Worm (Caenorhabditis elegans) whole organism, L3 larva: ENCODE measurements around the gene math-14.

Experiments
- R02D3.7 ChIP-seq: fragments of 150-350 bp; optimal IDR thresholded peaks from 2 replicates; lab custom pipeline; 2014; ENCODE audit warnings: missing biosample characterization, missing genetic modification characterization
- aly-2 ChIP-seq: fragments of 150-350 bp; optimal IDR thresholded peaks from 2 replicates; lab custom pipeline; 2014; ENCODE audit warnings: missing biosample characterization, missing genetic modification characterization
- ama-1 ChIP-seq: fragments of 150-350 bp; optimal IDR thresholded peaks from 2 replicates; lab custom pipeline; 2018
- ceh-82 ChIP-seq: fragments of 150-350 bp; optimal IDR thresholded peaks from 2 replicates; lab custom pipeline; 2014; ENCODE audit warnings: missing biosample characterization, missing genetic modification characterization
- fos-1 ChIP-seq: fragments of 150-350 bp; optimal IDR thresholded peaks from 2 replicates; lab custom pipeline; 2014; ENCODE audit warnings: missing biosample characterization, missing genetic modification characterization
- lin-15B ChIP-seq: fragments of 150-350 bp; optimal IDR thresholded peaks from 2 replicates; lab custom pipeline; 2014; ENCODE audit warnings: missing biosample characterization, missing genetic modification characterization
- nhr-11 ChIP-seq: fragments of 150-350 bp; optimal IDR thresholded peaks from 2 replicates; lab custom pipeline; 2014; ENCODE audit warnings: missing biosample characterization, missing genetic modification characterization

DNA sequence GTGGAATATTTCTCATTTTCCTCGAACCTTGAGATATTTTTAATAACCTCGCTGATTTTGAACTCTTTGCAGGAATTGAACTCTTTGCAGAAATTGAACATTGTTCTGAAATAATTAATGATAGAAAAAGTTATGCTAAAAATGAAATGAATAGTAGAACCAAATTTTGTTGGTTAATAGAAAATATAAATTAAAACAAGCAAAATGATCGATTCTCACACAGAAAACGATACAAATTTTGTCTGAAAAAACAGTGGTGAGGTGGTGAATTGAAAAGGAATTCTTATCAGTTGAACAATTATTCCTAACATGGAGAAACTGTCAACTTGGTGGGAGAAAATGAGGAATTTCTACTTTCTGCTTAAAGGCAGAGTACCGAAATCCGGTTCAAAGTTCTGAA lies 15.4 kb downstream of the math-14 start, which contains the start of gene math-6:
- TF ChIP-seq nhr-11 (tag; lab: Kevin White, UChicago): no peak
- no peak for TF ChIP-seq ama-1 (lab: Kevin White, UChicago)
- TF ChIP-seq fos-1 (tag; lab: Kevin White, UChicago): no peak
- no peak for TF ChIP-seq ceh-82 (tag; lab: Kevin White, UChicago)
- no peak for TF ChIP-seq aly-2 (tag; lab: Kevin White, UChicago)
- TF ChIP-seq R02D3.7 (tag; lab: Kevin White, UChicago): no peak
- no peak for TF ChIP-seq lin-15B (tag; lab: Kevin White, UChicago)
